Fruit fly (Drosophila melanogaster) whole organism, pupa: ENCODE measurements around the gene Nup160.
A peak's percentile ranks its signal among the peaks of the same experiment; 100 is the strongest.

Experiments used
- CG10348 ChIP-seq: fragments of 200-800 bp; sonication (Bioruptor generic); IDR thresholded peaks from 2 replicates; pipeline ENCODE4 v1.3.6; 2022; ENCODE audit warnings: missing biosample characterization, missing genetic modification characterization
- CG12605 ChIP-seq: fragments of 200-800 bp; sonication (Bioruptor generic); IDR thresholded peaks from 2 replicates; pipeline ENCODE4 v1.3.6; 2022; ENCODE audit warnings: missing biosample characterization, missing genetic modification characterization
- CG13204 ChIP-seq: fragments of 200-800 bp; sonication (Bioruptor generic); optimal IDR thresholded peaks from 2 replicates; lab custom pipeline; 2018; ENCODE audit warnings: missing biosample characterization, mild to moderate bottlenecking, missing genetic modification characterization, moderate library complexity
- CG14655 ChIP-seq: fragments of 200-800 bp; sonication (Bioruptor generic); optimal IDR thresholded peaks from 3 replicates; lab custom pipeline; 2017; ENCODE audit warnings: mild to moderate bottlenecking, missing biosample characterization, missing genetic modification reagents, missing genetic modification characterization
- CG15710 ChIP-seq: fragments of 200-800 bp; sonication (Bioruptor generic); optimal IDR thresholded peaks from 2 replicates; lab custom pipeline; 2018; ENCODE audit warnings: missing biosample characterization, mild to moderate bottlenecking, missing genetic modification characterization, moderate library complexity
- CG17806 ChIP-seq: fragments of 200-800 bp; sonication (Bioruptor generic); optimal IDR thresholded peaks from 2 replicates; lab custom pipeline; 2018; ENCODE audit warnings: missing biosample characterization, mild to moderate bottlenecking, missing genetic modification characterization, moderate library complexity
- CG32121 ChIP-seq: fragments of 200-800 bp; sonication (Bioruptor generic); IDR thresholded peaks from 2 replicates; pipeline ENCODE4 v1.3.6; 2022; ENCODE audit warnings: missing biosample characterization, missing genetic modification characterization
- CG34367 ChIP-seq: fragments of 200-800 bp; sonication (Bioruptor generic); optimal IDR thresholded peaks from 2 replicates; lab custom pipeline; 2018; ENCODE audit warnings: missing biosample characterization, mild to moderate bottlenecking, missing genetic modification characterization
- CG4496 ChIP-seq: fragments of 200-800 bp; sonication (Bioruptor generic); IDR thresholded peaks from 3 replicates; pipeline ENCODE4 v1.3.6; 2022; ENCODE audit warnings: missing biosample characterization, missing genetic modification characterization
- CG8159 ChIP-seq: fragments of 200-800 bp; sonication (Bioruptor generic); optimal IDR thresholded peaks from 3 replicates; lab custom pipeline; 2018; ENCODE audit warnings: missing biosample characterization, mild to moderate bottlenecking, missing genetic modification characterization, moderate library complexity
- CG8301 ChIP-seq: fragments of 200-800 bp; sonication (Bioruptor generic); optimal IDR thresholded peaks from 2 replicates; lab custom pipeline; 2018; ENCODE audit warnings: missing biosample characterization, mild to moderate bottlenecking, missing genetic modification characterization
- CG9948 ChIP-seq: fragments of 200-800 bp; sonication (Bioruptor generic); optimal IDR thresholded peaks from 2 replicates; lab custom pipeline; 2018; ENCODE audit warnings: missing biosample characterization, mild to moderate bottlenecking, missing genetic modification characterization, moderate library complexity
- D1 ChIP-seq: fragments of 200-800 bp; sonication (Bioruptor generic); optimal IDR thresholded peaks from 2 replicates; lab custom pipeline; 2018; ENCODE audit warnings: missing biosample characterization, mild to moderate bottlenecking, missing genetic modification characterization, moderate library complexity
- EcR ChIP-seq: fragments of 200-800 bp; sonication (Bioruptor generic); optimal IDR thresholded peaks from 3 replicates; lab custom pipeline; 2019; ENCODE audit warnings: missing biosample characterization, missing genetic modification characterization, mild to moderate bottlenecking, moderate library complexity, missing genetic modification reagents
- Ets98B ChIP-seq: fragments of 200-800 bp; sonication (Bioruptor generic); IDR thresholded peaks from 2 replicates; pipeline ENCODE4 v1.3.6; 2022; ENCODE audit warnings: missing biosample characterization, missing genetic modification characterization
- Pif1A ChIP-seq: fragments of 200-800 bp; sonication (Bioruptor generic); optimal IDR thresholded peaks from 3 replicates; lab custom pipeline; 2016; ENCODE audit warnings: missing biosample characterization, missing genetic modification characterization
- Pif1B ChIP-seq: fragments of 200-800 bp; sonication (Bioruptor generic); optimal IDR thresholded peaks from 3 replicates; lab custom pipeline; 2016; ENCODE audit warnings: missing biosample characterization, missing genetic modification characterization
- Snoo ChIP-seq: fragments of 200-800 bp; sonication (Bioruptor generic); optimal IDR thresholded peaks from 3 replicates; lab custom pipeline; 2017; ENCODE audit warnings: missing biosample characterization, mild to moderate bottlenecking, missing genetic modification characterization, inconsistent platforms
- fd96Ca ChIP-seq: fragments of 200-800 bp; sonication (Bioruptor generic); IDR thresholded peaks from 3 replicates; pipeline ENCODE4 v1.3.6; 2022; ENCODE audit warnings: missing biosample characterization, missing genetic modification characterization
- gl ChIP-seq: fragments of 200-800 bp; sonication (Bioruptor generic); optimal IDR thresholded peaks from 2 replicates; lab custom pipeline; 2018; ENCODE audit warnings: missing biosample characterization, mild to moderate bottlenecking, missing genetic modification characterization
- rn ChIP-seq: fragments of 200-800 bp; sonication (Bioruptor generic); IDR thresholded peaks from 2 replicates; pipeline ENCODE4 v1.3.6; 2022; ENCODE audit warnings: missing biosample characterization, missing genetic modification characterization

Gene Nup160

dm6 chr2L:11086357-11086924, 37.1 kb upstream of the Nup160 start, which contains the start of gene CG16854:
Gene CG16854 (plus strand): TSS chr2L:11086721.
- 0 out of 3 replicates have a peak, but pooled peaks have one; percentile 31 for TF ChIP-seq fd96Ca (GFP tag; lab: Robert Waterston, UW)
- TF ChIP-seq CG17806 (tag; lab: Kevin White, UChicago), result no peak
- TF ChIP-seq CG4496 (GFP tag; lab: Robert Waterston, UW), result 0 out of 3 replicates have a peak, but pooled peaks have one; percentile 7
- TF ChIP-seq Pif1A (GFP tag; lab: Kevin White, UChicago), result no peak
- TF ChIP-seq EcR, result no peak
- TF ChIP-seq, all 21 proteins: peak for 2

dm6 chr2L:11091111-11091510, 32.5 kb upstream of the Nup160 start, which contains the start of gene Wdr59:
Gene Wdr59 (plus strand): TSS chr2L:11091444.
- TF ChIP-seq CG15710 (tag; lab: Kevin White, UChicago) (peak; percentile 42), CG12605 (GFP tag; lab: Robert Waterston, UW) (no peak), CG17806 (tag; lab: Kevin White, UChicago) (peak; percentile 39), EcR (no peak), CG34367 (tag; lab: Kevin White, UChicago) (no peak), fd96Ca (GFP tag; lab: Robert Waterston, UW) (no peak), CG8159 (tag; lab: Kevin White, UChicago) (no peak), gl (tag; lab: Kevin White, UChicago) (no peak), CG8301 (tag; lab: Kevin White, UChicago) (no peak), Snoo (tag; lab: Kevin White, UChicago) (no peak), CG14655 (GFP tag; lab: Kevin White, UChicago) (no peak), D1 (tag; lab: Kevin White, UChicago) (peak; percentile 87), CG4496 (GFP tag; lab: Robert Waterston, UW) (no peak), Pif1B (GFP tag; lab: Kevin White, UChicago) (no peak), CG32121 (GFP tag; lab: Robert Waterston, UW) (peak; percentile 37; the same call in 1 of the 2 replicates), CG10348 (GFP tag; lab: Robert Waterston, UW) (no peak), Ets98B (no peak), rn (GFP tag; lab: Robert Waterston, UW) (no peak)

dm6 chr2L:11100516-11101061, 23.0 kb upstream of the Nup160 start, which contains the start of gene Ge-1:
Gene Ge-1 (minus strand): TSS chr2L:11100888.
- TF ChIP-seq Pif1A (GFP tag; lab: Kevin White, UChicago) (no peak), EcR (no peak), gl (tag; lab: Kevin White, UChicago) (peak; percentile 2), D1 (tag; lab: Kevin White, UChicago) (no peak), CG9948 (tag; lab: Kevin White, UChicago) (no peak), CG8159 (tag; lab: Kevin White, UChicago) (no peak)
- TF ChIP-seq, all 21 proteins: peak for 1

- TF ChIP-seq CG15710 (tag; lab: Kevin White, UChicago), result no peak
- no peak for TF ChIP-seq CG12605 (GFP tag; lab: Robert Waterston, UW)
- TF ChIP-seq fd96Ca (GFP tag; lab: Robert Waterston, UW), result 0 out of 3 replicates have a peak, but pooled peaks have one; percentile 35
Observed at dm6 chr2L:11105320-11105719, 18.3 kb upstream of the Nup160 start.

- TF ChIP-seq fd96Ca (GFP tag; lab: Robert Waterston, UW), result peak; percentile 99
- TF ChIP-seq Snoo (tag; lab: Kevin White, UChicago), result peak; percentile 98
- TF ChIP-seq Pif1B (GFP tag; lab: Kevin White, UChicago), result peak; percentile 96
- TF ChIP-seq CG9948 (tag; lab: Kevin White, UChicago), result peak; percentile 98
- peak; percentile 51 for TF ChIP-seq EcR
- peak; percentile 98 for TF ChIP-seq rn (GFP tag; lab: Robert Waterston, UW)
- peak; percentile 99 for TF ChIP-seq CG4496 (GFP tag; lab: Robert Waterston, UW)
- peak; percentile 92 for TF ChIP-seq gl (tag; lab: Kevin White, UChicago)
- peak; percentile 98 for TF ChIP-seq CG14655 (GFP tag; lab: Kevin White, UChicago)
- TF ChIP-seq CG12605 (GFP tag; lab: Robert Waterston, UW), result peak; percentile 96
- peak; percentile 98 for TF ChIP-seq CG8159 (tag; lab: Kevin White, UChicago)
- peak; percentile 96 for TF ChIP-seq CG10348 (GFP tag; lab: Robert Waterston, UW)
- TF ChIP-seq CG34367 (tag; lab: Kevin White, UChicago), result peak; percentile 98
- TF ChIP-seq CG32121 (GFP tag; lab: Robert Waterston, UW), result peak; percentile 98
- peak; percentile 98 for TF ChIP-seq CG15710 (tag; lab: Kevin White, UChicago)
- TF ChIP-seq Pif1A (GFP tag; lab: Kevin White, UChicago), result peak; percentile 97
- peak; percentile 97 for TF ChIP-seq CG8301 (tag; lab: Kevin White, UChicago)
- no peak for TF ChIP-seq CG13204 (GFP tag; lab: Kevin White, UChicago)
- TF ChIP-seq Ets98B, result peak; percentile 98
- no peak for TF ChIP-seq D1 (tag; lab: Kevin White, UChicago)
- TF ChIP-seq CG17806 (tag; lab: Kevin White, UChicago), result peak; percentile 98
Observed at dm6 chr2L:11106562-11106962, 17.0 kb upstream of the Nup160 start, which contains the start of gene Reps. Gene Reps (minus strand): TSS chr2L:11106645.
